Fruit fly (Drosophila melanogaster) whole organism, embryonic: ENCODE data around the gene Sce.

Source experiments
- ATbp ChIP-seq: fragments of 200-800 bp; sonication (Bioruptor generic); optimal IDR thresholded peaks from 2 replicates; lab custom pipeline; 2017; ENCODE audit warnings: missing biosample characterization, mild to moderate bottlenecking, missing genetic modification characterization, missing genetic modification reagents
- Bdp1 ChIP-seq: fragments of 200-800 bp; sonication (Bioruptor generic); optimal IDR thresholded peaks from 3 replicates; lab custom pipeline; 2016; ENCODE audit warnings: missing biosample characterization, missing genetic modification characterization
- CG10979 ChIP-seq: fragments of 200-800 bp; sonication (Bioruptor generic); optimal IDR thresholded peaks from 2 replicates; lab custom pipeline; 2018; ENCODE audit warnings: missing biosample characterization, mild to moderate bottlenecking, missing genetic modification characterization, moderate library complexity
- CG12299 ChIP-seq: fragments of 200-800 bp; sonication (Bioruptor generic); optimal IDR thresholded peaks from 2 replicates; lab custom pipeline; 2018; ENCODE audit warnings: missing biosample characterization, mild to moderate bottlenecking, missing genetic modification characterization
- CG14441 ChIP-seq: fragments of 200-800 bp; sonication (Bioruptor generic); IDR thresholded peaks from 2 replicates; pipeline ENCODE4 v1.3.6; 2022; ENCODE audit warnings: missing biosample characterization, missing genetic modification characterization
- CG14667 ChIP-seq: fragments of 200-800 bp; sonication (Bioruptor generic); IDR thresholded peaks from 2 replicates; pipeline ENCODE4 v1.3.6; 2022; ENCODE audit warnings: missing biosample characterization, missing genetic modification characterization
- CG15479 ChIP-seq: fragments of 200-800 bp; sonication (Bioruptor generic); optimal IDR thresholded peaks from 3 replicates; lab custom pipeline; 2019; ENCODE audit warnings: missing biosample characterization, mild to moderate bottlenecking, missing genetic modification characterization, moderate library complexity
- CG18764 ChIP-seq: fragments of 200-800 bp; sonication (Bioruptor generic); optimal IDR thresholded peaks from 3 replicates; lab custom pipeline; 2016; ENCODE audit warnings: missing biosample characterization, missing genetic modification characterization
- CG2199 ChIP-seq: fragments of 200-800 bp; sonication (Bioruptor generic); IDR thresholded peaks from 3 replicates; pipeline ENCODE4 v1.3.6; 2022; ENCODE audit warnings: missing biosample characterization, missing genetic modification characterization
- CG30403 ChIP-seq: fragments of 200-800 bp; sonication (Bioruptor generic); optimal IDR thresholded peaks from 3 replicates; lab custom pipeline; 2016; ENCODE audit warnings: missing biosample characterization, missing genetic modification characterization
- CG32532 ChIP-seq: fragments of 200-800 bp; sonication (Bioruptor generic); IDR thresholded peaks from 2 replicates; pipeline ENCODE4 v1.3.6; 2022; ENCODE audit warnings: missing biosample characterization, missing genetic modification characterization
- CG33213 ChIP-seq: fragments of 200-800 bp; sonication (Bioruptor generic); optimal IDR thresholded peaks from 3 replicates; lab custom pipeline; 2016; ENCODE audit warnings: missing biosample characterization, missing genetic modification characterization
- CG34422 ChIP-seq: fragments of 200-800 bp; sonication (Bioruptor generic); IDR thresholded peaks from 3 replicates; pipeline ENCODE4 v1.3.6; 2022; ENCODE audit warnings: missing biosample characterization, missing genetic modification characterization
- CG4404 ChIP-seq: fragments of 200-800 bp; sonication (Bioruptor generic); IDR thresholded peaks from 2 replicates; pipeline ENCODE4 v1.3.6; 2022; ENCODE audit warnings: missing biosample characterization, missing genetic modification characterization
- CG4617 ChIP-seq: fragments of 200-800 bp; sonication (Bioruptor generic); optimal IDR thresholded peaks from 3 replicates; lab custom pipeline; 2016; ENCODE audit warnings: missing biosample characterization, missing genetic modification characterization, borderline replicate concordance
- CG5180 ChIP-seq: fragments of 200-800 bp; sonication (Bioruptor generic); optimal IDR thresholded peaks from 3 replicates; lab custom pipeline; 2017; ENCODE audit warnings: missing biosample characterization, missing genetic modification characterization, mild to moderate bottlenecking, moderate library complexity, missing genetic modification reagents
- CG5953 ChIP-seq: fragments of 200-800 bp; sonication (Bioruptor generic); IDR thresholded peaks from 2 replicates; pipeline ENCODE4 v1.3.6; 2022; ENCODE audit warnings: missing biosample characterization, missing genetic modification characterization
- CG9797 ChIP-seq: fragments of 200-800 bp; sonication (Bioruptor generic); optimal IDR thresholded peaks from 3 replicates; lab custom pipeline; 2018; ENCODE audit warnings: missing biosample characterization, mild to moderate bottlenecking, missing genetic modification characterization
- CTCF ChIP-seq: fragments of 200-800 bp; sonication (Bioruptor generic); optimal IDR thresholded peaks from 2 replicates; lab custom pipeline; 2017; ENCODE audit warnings: missing biosample characterization, mild to moderate bottlenecking, missing genetic modification characterization, moderate library complexity
- Dp ChIP-seq: fragments of 200-800 bp; sonication (Bioruptor generic); optimal IDR thresholded peaks from 2 replicates; lab custom pipeline; 2018; ENCODE audit warnings: missing biosample characterization, mild to moderate bottlenecking, missing genetic modification characterization, moderate library complexity
- Dref ChIP-seq: fragments of 200-800 bp; sonication (Bioruptor generic); IDR thresholded peaks from 2 replicates; pipeline ENCODE4 v1.3.6; 2022; ENCODE audit warnings: missing biosample characterization, missing genetic modification characterization
- E2f2 ChIP-seq: fragments of 200-800 bp; sonication (Bioruptor generic); IDR thresholded peaks from 2 replicates; pipeline ENCODE4 v1.3.6; 2022; ENCODE audit warnings: missing biosample characterization, missing genetic modification characterization
- Elba2 ChIP-seq: fragments of 200-800 bp; sonication (Bioruptor generic); optimal IDR thresholded peaks from 3 replicates; lab custom pipeline; 2016; ENCODE audit warnings: missing biosample characterization, missing genetic modification characterization
- Hmx ChIP-seq: fragments of 200-800 bp; sonication (Bioruptor generic); optimal IDR thresholded peaks from 2 replicates; lab custom pipeline; 2016; ENCODE audit warnings: missing biosample characterization, missing genetic modification characterization
- Hr39 ChIP-seq: fragments of >200 bp; optimal IDR thresholded peaks from 2 replicates; lab custom pipeline; 2017
- Hsf ChIP-seq: fragments of 200-800 bp; sonication (Bioruptor generic); optimal IDR thresholded peaks from 3 replicates; lab custom pipeline; 2016; ENCODE audit warnings: missing biosample characterization, missing genetic modification characterization
- Lim3 ChIP-seq: fragments of 200-800 bp; sonication (Bioruptor generic); IDR thresholded peaks from 2 replicates; pipeline ENCODE4 v1.3.6; 2022; ENCODE audit warnings: missing biosample characterization, missing genetic modification characterization
- Mrtf ChIP-seq: fragments of 200-800 bp; sonication (Bioruptor generic); IDR thresholded peaks from 3 replicates; pipeline ENCODE4 v1.3.6; 2022; ENCODE audit warnings: missing biosample characterization, missing genetic modification characterization
- Opbp ChIP-seq: fragments of 200-800 bp; sonication (Bioruptor generic); IDR thresholded peaks from 3 replicates; pipeline ENCODE4 v1.3.6; 2022; ENCODE audit warnings: missing biosample characterization, missing genetic modification characterization; ENCODE audit not compliant: partially characterized antibody
- TFAM ChIP-seq: fragments of 200-800 bp; sonication (Bioruptor generic); optimal IDR thresholded peaks from 2 replicates; lab custom pipeline; 2017; ENCODE audit warnings: missing biosample characterization, missing genetic modification characterization, inconsistent platforms
- Vsx1 ChIP-seq: fragments of 200-800 bp; sonication (Bioruptor generic); optimal IDR thresholded peaks from 2 replicates; lab custom pipeline; 2017; ENCODE audit warnings: missing biosample characterization, mild to moderate bottlenecking, missing genetic modification characterization, missing genetic modification reagents
- Xrp1 ChIP-seq: fragments of 200-800 bp; sonication (Bioruptor generic); IDR thresholded peaks from 2 replicates; pipeline ENCODE4 v1.3.6; 2022; ENCODE audit warnings: missing biosample characterization, missing genetic modification characterization
- ab ChIP-seq: fragments of 200-800 bp; sonication (Bioruptor generic); optimal IDR thresholded peaks from 2 replicates; lab custom pipeline; 2016; ENCODE audit warnings: missing biosample characterization, missing genetic modification characterization
- abd-A ChIP-seq: fragments of 200-800 bp; sonication (Bioruptor generic); optimal IDR thresholded peaks from 3 replicates; lab custom pipeline; 2019; ENCODE audit warnings: missing biosample characterization, mild to moderate bottlenecking, missing genetic modification characterization, moderate library complexity
- bbx ChIP-seq: fragments of 200-800 bp; sonication (Bioruptor generic); IDR thresholded peaks from 2 replicates; pipeline ENCODE4 v1.3.6; 2022; ENCODE audit warnings: missing biosample characterization, missing genetic modification characterization; ENCODE audit not compliant: partially characterized antibody
- chinmo ChIP-seq: fragments of 200-800 bp; sonication (Bioruptor generic); IDR thresholded peaks from 4 replicates; pipeline ENCODE4 v1.3.6; 2022; ENCODE audit warnings: missing biosample characterization, missing genetic modification characterization; ENCODE audit not compliant: partially characterized antibody
- chm ChIP-seq: fragments of 200-800 bp; sonication (Bioruptor generic); IDR thresholded peaks from 2 replicates; pipeline ENCODE4 v1.3.6; 2022; ENCODE audit warnings: missing biosample characterization, missing genetic modification characterization
- fd64A ChIP-seq: fragments of 200-800 bp; sonication (Bioruptor generic); optimal IDR thresholded peaks from 3 replicates; lab custom pipeline; 2018; ENCODE audit warnings: missing biosample characterization, mild to moderate bottlenecking, missing genetic modification characterization
- gfzf ChIP-seq: fragments of 200-800 bp; sonication (Bioruptor generic); optimal IDR thresholded peaks from 2 replicates; lab custom pipeline; 2016; ENCODE audit warnings: missing biosample characterization, mild to moderate bottlenecking, missing genetic modification characterization, moderate library complexity
- hth ChIP-seq: fragments of >200 bp; optimal IDR thresholded peaks from 2 replicates; lab custom pipeline; 2017; ENCODE audit warnings: inconsistent platforms
- ind ChIP-seq: fragments of 200-800 bp; sonication (Bioruptor generic); optimal IDR thresholded peaks from 3 replicates; lab custom pipeline; 2016; ENCODE audit warnings: missing biosample characterization, missing genetic modification characterization
- mld ChIP-seq: fragments of 200-800 bp; sonication (Bioruptor generic); IDR thresholded peaks from 3 replicates; pipeline ENCODE4 v1.3.6; 2022; ENCODE audit warnings: missing biosample characterization, missing genetic modification characterization; ENCODE audit not compliant: partially characterized antibody
- pzg ChIP-seq: fragments of 200-800 bp; sonication (Bioruptor generic); optimal IDR thresholded peaks from 3 replicates; lab custom pipeline; 2018; ENCODE audit warnings: missing biosample characterization, mild to moderate bottlenecking, missing genetic modification characterization, moderate library complexity
- run ChIP-seq: fragments of 200-800 bp; sonication (Bioruptor generic); optimal IDR thresholded peaks from 3 replicates; lab custom pipeline; 2018; ENCODE audit warnings: missing biosample characterization, mild to moderate bottlenecking, missing genetic modification characterization
- sc ChIP-seq, 3 experiments: fragments of >200 bp in 2 of 3; fragments of 200-800 bp in 1 of 3; sonication (Bioruptor generic) in 1 of 3; optimal IDR thresholded peaks; 2 replicates in 2 of 3; 3 replicates in 1 of 3; lab custom pipeline; 2017; ENCODE audit warnings: mild to moderate bottlenecking in 1 of 3, missing biosample characterization in 1 of 3, missing genetic modification characterization in 1 of 3, missing genetic modification reagents in 1 of 3
- sd ChIP-seq: fragments of 200-800 bp; sonication (Bioruptor generic); optimal IDR thresholded peaks from 3 replicates; lab custom pipeline; 2018; ENCODE audit warnings: missing biosample characterization, mild to moderate bottlenecking, missing genetic modification characterization, moderate library complexity
- sna ChIP-seq: fragments of 200-800 bp; sonication (Bioruptor generic); IDR thresholded peaks from 2 replicates; pipeline ENCODE4 v1.3.6; 2022; ENCODE audit warnings: missing biosample characterization, missing genetic modification characterization; ENCODE audit not compliant: partially characterized antibody
- sr ChIP-seq: fragments of 200-800 bp; sonication (Bioruptor generic); IDR thresholded peaks from 3 replicates; pipeline ENCODE4 v1.3.6; 2022; ENCODE audit warnings: missing biosample characterization, missing genetic modification characterization
- tap ChIP-seq: fragments of 200-800 bp; optimal IDR thresholded peaks from 3 replicates; lab custom pipeline; 2019; ENCODE audit warnings: missing biosample characterization, mild to moderate bottlenecking, missing genetic modification characterization, moderate library complexity
- unc-4 ChIP-seq: fragments of 200-800 bp; sonication (Bioruptor generic); IDR thresholded peaks from 2 replicates; pipeline ENCODE4 v1.3.6; 2022; ENCODE audit warnings: missing biosample characterization, missing genetic modification characterization; ENCODE audit not compliant: partially characterized antibody
- vfl ChIP-seq: fragments of 200-800 bp; sonication (Bioruptor generic); optimal IDR thresholded peaks from 2 replicates; lab custom pipeline; 2016; ENCODE audit warnings: missing biosample characterization, missing genetic modification characterization
- z ChIP-seq: fragments of 200-800 bp; sonication (Bioruptor generic); IDR thresholded peaks from 3 replicates; pipeline ENCODE4 v1.3.6; 2022; ENCODE audit warnings: missing biosample characterization, missing genetic modification characterization

Sce gene

dm6 chr3R:27679019-27679418 is 2.8 kb downstream of the Sce start, which contains the start of gene CG12883 (continued):
- no peak for TF ChIP-seq run (tag; lab: Kevin White, UChicago)
- TF ChIP-seq CG30403 (GFP tag; lab: Kevin White, UChicago): no peak
- no peak for TF ChIP-seq Dref (GFP tag; lab: Robert Waterston, UW)
- TF ChIP-seq chm (GFP tag; lab: Robert Waterston, UW): no peak
- TF ChIP-seq CG2199: no peak
- no peak for TF ChIP-seq abd-A
- no peak for TF ChIP-seq z (GFP tag; lab: Robert Waterston, UW)
- TF ChIP-seq ab: no peak
- no peak for TF ChIP-seq CG14667 (GFP tag; lab: Robert Waterston, UW)
- TF ChIP-seq Hsf (GFP tag; lab: Kevin White, UChicago): no peak
- TF ChIP-seq CG12299 (tag; lab: Kevin White, UChicago): no peak
- peak; percentile 63 for TF ChIP-seq Elba2
- TF ChIP-seq ATbp (GFP tag; lab: Kevin White, UChicago): no peak
- TF ChIP-seq bbx (GFP tag; lab: Robert Waterston, UW): peak; percentile 8; the same call in 1 of the 2 replicates
- no peak for TF ChIP-seq CG5180 (GFP tag; lab: Kevin White, UChicago)
- no peak for TF ChIP-seq Bdp1 (GFP tag; lab: Kevin White, UChicago)
- TF ChIP-seq Lim3 (GFP tag; lab: Robert Waterston, UW): no peak
- TF ChIP-seq CG14441 (GFP tag; lab: Robert Waterston, UW): no peak
- no peak for TF ChIP-seq CG10979 (tag; lab: Kevin White, UChicago)
- TF ChIP-seq CG33213: no peak
- peak; percentile 82 for TF ChIP-seq Dp (GFP tag; lab: Kevin White, UChicago)
- peak; percentile 90 for TF ChIP-seq E2f2 (GFP tag; lab: Robert Waterston, UW)
- no peak for TF ChIP-seq Vsx1 (GFP tag; lab: Kevin White, UChicago)
- TF ChIP-seq sr: no peak
- TF ChIP-seq gfzf (GFP tag; lab: Kevin White, UChicago): peak; percentile 74
- no peak for TF ChIP-seq mld
- TF ChIP-seq ind (GFP tag; lab: Kevin White, UChicago): no peak
- no peak for TF ChIP-seq Mrtf
- TF ChIP-seq vfl: no peak
- TF ChIP-seq sd: no peak
- peak; percentile 3 for TF ChIP-seq CG4617
- TF ChIP-seq CG15479 (GFP tag; lab: Kevin White, UChicago): no peak
- TF ChIP-seq tap (tag; lab: Kevin White, UChicago): no peak
- TF ChIP-seq sna (GFP tag; lab: Robert Waterston, UW): no peak
- no peak for TF ChIP-seq hth (lab: Kevin White, UChicago)
- TF ChIP-seq sc (optimal IDR thresholded peaks at IDR 0.05; lab: Kevin White, UChicago): no peak
- TF ChIP-seq sc (GFP tag; optimal IDR thresholded peaks at IDR 0.05; lab: Kevin White, UChicago): no peak
- TF ChIP-seq CG5953: no peak
- TF ChIP-seq CG9797 (GFP tag; lab: Kevin White, UChicago): peak; percentile 61
- peak; percentile 14; the same call in 1 of the 3 replicates for TF ChIP-seq CG34422
- TF ChIP-seq Opbp (GFP tag; lab: Robert Waterston, UW): no peak
- TF ChIP-seq CG4404: no peak
- 0 out of 2 replicates have a peak, but pooled peaks have one; percentile 33 for TF ChIP-seq unc-4 (GFP tag; lab: Robert Waterston, UW)
- TF ChIP-seq chinmo (GFP tag; lab: Robert Waterston, UW): 0 out of 4 replicates have a peak, but pooled peaks have one; percentile 16
- no peak for TF ChIP-seq fd64A (GFP tag; lab: Kevin White, UChicago)
- no peak for TF ChIP-seq CG18764 (GFP tag; lab: Kevin White, UChicago)
- TF ChIP-seq TFAM (GFP tag; lab: Kevin White, UChicago): no peak
- no peak for TF ChIP-seq Hmx
- TF ChIP-seq pzg (GFP tag; lab: Kevin White, UChicago): peak; percentile 59
- TF ChIP-seq Xrp1 (GFP tag; lab: Robert Waterston, UW): no peak
- no peak for TF ChIP-seq Hr39
- TF ChIP-seq CG32532 (GFP tag; lab: Robert Waterston, UW): no peak
- no peak for TF ChIP-seq CTCF (GFP tag; lab: Kevin White, UChicago)
